Worm (Caenorhabditis elegans): ENCODE results near the gene Y81G3A.4.
"Not testable (repeated sequence)": the region's sequence is repeated elsewhere in the genome, so short reads cannot be mapped to it uniquely, and the experiment has no call there.

Gene Y81G3A.4

DNA sequence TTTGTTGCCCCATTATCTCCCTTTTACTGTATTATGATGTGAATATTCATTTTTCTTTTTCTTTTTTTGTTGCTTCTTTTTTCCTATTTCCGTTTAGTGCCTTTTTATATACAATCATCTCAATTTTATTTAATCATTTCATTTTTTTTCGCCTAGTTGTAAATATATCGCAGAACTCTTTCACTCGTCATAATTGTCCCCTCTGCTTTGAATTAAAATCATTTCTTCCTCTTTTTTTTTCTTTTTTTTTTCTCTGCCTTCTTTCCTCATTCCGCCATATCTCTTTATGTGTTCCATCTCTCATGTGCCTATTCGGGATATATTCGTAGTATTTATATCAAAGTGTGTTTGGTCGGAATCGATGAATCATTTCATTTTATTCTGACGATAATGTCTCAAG lies at the start of gene Y81G3A.4:
Gene Y81G3A.4 (plus strand): TSS at position 301 of the 400 bp plus-strand sequence.
- no peak for TF ChIP-seq klf-2 (GFP tag; conservative IDR thresholded peaks at IDR 0.05)
- no peak for TF ChIP-seq cog-1 (tag; optimal IDR thresholded peaks at IDR 0.05)
- TF ChIP-seq ztf-29 (GFP tag; IDR thresholded peaks at IDR 0.05): no peak
- TF ChIP-seq T22C8.4 (GFP tag; IDR thresholded peaks at IDR 0.05): no peak
- no peak for TF ChIP-seq tab-1 (GFP tag; IDR thresholded peaks at IDR 0.05)
- no peak for TF ChIP-seq ref-1 (GFP tag; conservative IDR thresholded peaks at IDR 0.05)
- no peak for TF ChIP-seq ztf-23 (GFP tag; IDR thresholded peaks at IDR 0.05)
- no peak for TF ChIP-seq med-1 (GFP tag; optimal IDR thresholded peaks at IDR 0.05; ENCODE audit: insufficient read depth)
- no peak for TF ChIP-seq flt-1 (GFP tag; IDR thresholded peaks at IDR 0.05)

- not testable (repeated sequence) for TF ChIP-seq cog-1 (tag; optimal IDR thresholded peaks at IDR 0.05); ref-1 (GFP tag; conservative IDR thresholded peaks at IDR 0.05); T22C8.4 (GFP tag; IDR thresholded peaks at IDR 0.05)
Observed at ce11 chrII:13043433-13044054, 47.7 kb upstream of the Y81G3A.4 start, which contains the start of gene puf-6. TSS of gene puf-6 (minus strand) at chrII:13043445.

ce11 chrII:13047106-13047505 lies 44.1 kb upstream of the Y81G3A.4 start, which contains the start of gene F42G4.7:
TSS of gene F42G4.7 (minus strand) at chrII:13047290.
- peak; percentile 86 for TF ChIP-seq T22C8.4 (GFP tag; IDR thresholded peaks at IDR 0.05)

DNA sequence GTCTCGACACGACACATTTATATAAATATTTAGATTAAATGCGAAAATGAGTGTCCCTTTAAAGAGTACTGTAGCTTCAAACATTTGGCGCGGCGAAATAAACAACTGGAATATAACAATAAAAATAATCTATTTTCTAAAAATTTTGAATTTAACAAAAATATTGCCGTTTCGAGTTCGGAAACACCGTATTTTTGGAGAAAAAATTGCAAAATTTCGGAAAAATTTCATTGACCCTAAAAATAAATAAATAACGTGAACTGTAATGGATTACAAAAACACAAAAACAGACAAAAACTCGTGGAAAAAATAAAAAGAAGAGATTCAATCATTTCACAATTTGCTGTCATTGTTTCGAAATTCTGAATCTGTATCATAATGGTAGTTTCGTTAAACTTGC lies 43.6 kb upstream of the Y81G3A.4 start, which contains the start of gene F42G4.2:
Gene F42G4.2 (plus strand): TSS at position 301 of the 400 bp plus-strand sequence.
- not testable (repeated sequence) for TF ChIP-seq klf-2 (GFP tag; conservative IDR thresholded peaks at IDR 0.05); T22C8.4 (GFP tag; IDR thresholded peaks at IDR 0.05); ztf-23 (GFP tag; IDR thresholded peaks at IDR 0.05)

ce11 chrII:13050050-13050449 lies 41.2 kb upstream of the Y81G3A.4 start:
- TF ChIP-seq cog-1 (tag; optimal IDR thresholded peaks at IDR 0.05): no peak
- TF ChIP-seq tab-1 (GFP tag; IDR thresholded peaks at IDR 0.05): no peak
- TF ChIP-seq ztf-23 (GFP tag; IDR thresholded peaks at IDR 0.05): no peak
- TF ChIP-seq ztf-29 (GFP tag; IDR thresholded peaks at IDR 0.05): no peak

ce11 chrII:13053443-13053842 lies 37.8 kb upstream of the Y81G3A.4 start:
- TF ChIP-seq klf-2 (GFP tag; conservative IDR thresholded peaks at IDR 0.05) (no peak), flt-1 (GFP tag; IDR thresholded peaks at IDR 0.05) (no peak), ztf-29 (GFP tag; IDR thresholded peaks at IDR 0.05) (no peak), cog-1 (tag; optimal IDR thresholded peaks at IDR 0.05) (no peak), ref-1 (GFP tag; conservative IDR thresholded peaks at IDR 0.05) (no peak), T22C8.4 (GFP tag; IDR thresholded peaks at IDR 0.05) (no peak), ztf-23 (GFP tag; IDR thresholded peaks at IDR 0.05) (no peak)

DNA sequence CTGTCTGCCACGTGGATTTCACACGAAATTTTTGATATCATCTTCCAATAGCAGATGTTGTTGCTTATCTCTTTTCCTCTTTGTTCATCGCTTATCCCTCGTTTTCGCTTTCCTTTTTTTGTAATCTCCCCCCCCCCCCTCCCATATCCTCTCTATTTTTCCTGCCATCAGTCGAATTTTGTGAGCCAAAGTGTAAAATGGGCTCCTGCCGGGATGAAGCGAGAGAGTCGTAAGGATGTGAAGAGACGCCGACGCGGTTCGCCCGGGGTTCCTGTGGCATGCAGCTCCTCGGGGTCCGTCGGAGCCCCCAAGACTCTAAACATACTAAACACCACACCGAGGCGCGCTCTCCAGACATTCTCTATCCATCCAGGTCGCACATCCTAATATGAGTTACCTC lies 34.6 kb upstream of the Y81G3A.4 start, which contains the start of gene zyx-1:
Gene zyx-1 (plus strand): TSS at position 331 of the 400 bp plus-strand sequence.
- TF ChIP-seq tab-1 (GFP tag; IDR thresholded peaks at IDR 0.05) (no peak), ztf-23 (GFP tag; IDR thresholded peaks at IDR 0.05) (no peak), ztf-29 (GFP tag; IDR thresholded peaks at IDR 0.05) (no peak), T22C8.4 (GFP tag; IDR thresholded peaks at IDR 0.05) (no peak), med-1 (GFP tag; optimal IDR thresholded peaks at IDR 0.05; ENCODE audit: insufficient read depth) (no peak), cog-1 (tag; optimal IDR thresholded peaks at IDR 0.05) (no peak), klf-2 (GFP tag; conservative IDR thresholded peaks at IDR 0.05) (no peak), flt-1 (GFP tag; IDR thresholded peaks at IDR 0.05) (no peak)

DNA sequence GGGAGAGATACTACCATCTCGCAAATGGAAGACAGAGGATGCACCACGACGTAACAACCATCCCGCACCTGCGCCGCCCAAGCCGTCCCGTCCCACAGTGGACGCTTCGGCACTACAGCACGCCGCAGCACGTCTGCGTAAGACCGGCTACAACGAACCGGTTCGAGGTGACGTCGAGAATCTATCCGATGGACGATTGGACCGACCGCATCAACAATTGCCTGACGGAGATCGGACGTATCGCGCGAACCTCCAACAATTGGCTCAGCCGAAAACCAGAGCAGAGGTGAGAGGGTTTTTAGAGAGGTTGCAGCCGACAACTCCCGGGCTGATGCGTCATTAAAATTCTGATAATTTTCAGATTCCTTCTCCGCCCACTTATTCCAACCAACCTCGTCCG lies 32.0 kb upstream of the Y81G3A.4 start:
- no peak for TF ChIP-seq ref-1 (GFP tag; conservative IDR thresholded peaks at IDR 0.05)
- TF ChIP-seq klf-2 (GFP tag; conservative IDR thresholded peaks at IDR 0.05): no peak
- no peak for TF ChIP-seq T22C8.4 (GFP tag; IDR thresholded peaks at IDR 0.05)
- no peak for TF ChIP-seq med-1 (GFP tag; optimal IDR thresholded peaks at IDR 0.05; ENCODE audit: insufficient read depth)

ce11 chrII:13065251-13065650 lies 26.0 kb upstream of the Y81G3A.4 start:
- TF ChIP-seq flt-1 (GFP tag; IDR thresholded peaks at IDR 0.05): no peak
- no peak for TF ChIP-seq klf-2 (GFP tag; conservative IDR thresholded peaks at IDR 0.05)
- TF ChIP-seq ztf-23 (GFP tag; IDR thresholded peaks at IDR 0.05): no peak
- no peak for TF ChIP-seq ztf-29 (GFP tag; IDR thresholded peaks at IDR 0.05)
- TF ChIP-seq tab-1 (GFP tag; IDR thresholded peaks at IDR 0.05): no peak
- TF ChIP-seq ref-1 (GFP tag; conservative IDR thresholded peaks at IDR 0.05): no peak
- TF ChIP-seq T22C8.4 (GFP tag; IDR thresholded peaks at IDR 0.05): no peak
- TF ChIP-seq cog-1 (tag; optimal IDR thresholded peaks at IDR 0.05): no peak
- TF ChIP-seq med-1 (GFP tag; optimal IDR thresholded peaks at IDR 0.05; ENCODE audit: insufficient read depth): no peak

DNA sequence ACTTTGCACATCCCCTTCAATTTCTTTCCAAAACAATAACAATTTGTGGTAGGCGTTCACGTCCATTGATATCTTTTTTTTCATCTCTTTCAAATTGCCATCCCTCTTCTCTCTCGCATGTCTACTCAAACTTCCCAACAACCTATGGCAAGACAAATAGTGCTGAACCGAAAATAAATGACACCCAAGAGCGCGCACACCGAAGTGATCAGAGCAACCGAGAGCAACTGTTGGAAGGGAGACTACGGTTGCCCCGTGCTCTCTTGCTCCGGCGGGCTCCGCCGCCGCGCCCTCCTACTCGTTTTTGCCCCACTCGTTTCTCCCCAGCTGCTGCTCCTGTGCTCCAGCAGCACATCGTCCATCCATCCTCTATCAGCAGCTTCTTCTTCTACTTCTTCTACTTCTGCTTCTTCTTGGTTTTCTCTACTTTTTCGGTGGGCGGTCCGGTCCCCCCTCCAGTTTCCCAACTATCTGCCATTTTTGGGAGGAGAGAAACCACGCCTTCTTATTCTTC lies 24.4 kb upstream of the Y81G3A.4 start:
- TF ChIP-seq T22C8.4 (GFP tag; IDR thresholded peaks at IDR 0.05) (no peak), tab-1 (GFP tag; IDR thresholded peaks at IDR 0.05) (0 out of 2 replicates have a peak, but pooled peaks have one; percentile 21)

ce11 chrII:13073102-13073501 lies 18.1 kb upstream of the Y81G3A.4 start, which contains the start of gene F42G4.5:
TSS of gene F42G4.5 (plus strand) at chrII:13073480.
- TF ChIP-seq ref-1 (GFP tag; conservative IDR thresholded peaks at IDR 0.05) (no peak), med-1 (GFP tag; optimal IDR thresholded peaks at IDR 0.05; ENCODE audit: insufficient read depth) (no peak)
